Fruit fly (Drosophila melanogaster) whole organism, embryonic: ENCODE results near the gene Rgl.

Experiments
- B-H1 ChIP-seq: fragments of 200-800 bp; sonication (Bioruptor generic); IDR thresholded peaks from 3 replicates; pipeline ENCODE4 v1.3.6; 2022; ENCODE audit warnings: missing biosample characterization, missing genetic modification characterization
- CG10267 ChIP-seq: fragments of 200-800 bp; sonication (Bioruptor generic); optimal IDR thresholded peaks from 2 replicates; lab custom pipeline; 2018; ENCODE audit warnings: missing biosample characterization, mild to moderate bottlenecking, missing genetic modification characterization, moderate library complexity
- CG11398 ChIP-seq: fragments of 200-800 bp; sonication (Bioruptor generic); optimal IDR thresholded peaks from 2 replicates; lab custom pipeline; 2016; ENCODE audit warnings: missing biosample characterization, missing genetic modification characterization
- CG11695 ChIP-seq: fragments of 200-800 bp; sonication (Bioruptor generic); IDR thresholded peaks from 3 replicates; pipeline ENCODE4 v1.3.6; 2022; ENCODE audit warnings: missing biosample characterization, missing genetic modification characterization
- CG1603 ChIP-seq: fragments of 200-800 bp; sonication (Bioruptor generic); optimal IDR thresholded peaks from 2 replicates; lab custom pipeline; 2019; ENCODE audit warnings: missing biosample characterization, mild to moderate bottlenecking, missing genetic modification characterization, moderate library complexity
- CG3407 ChIP-seq: fragments of 200-800 bp; sonication (Bioruptor generic); optimal IDR thresholded peaks from 2 replicates; lab custom pipeline; 2018; ENCODE audit warnings: missing biosample characterization, mild to moderate bottlenecking, missing genetic modification characterization
- CG4617 ChIP-seq: fragments of 200-800 bp; sonication (Bioruptor generic); optimal IDR thresholded peaks from 3 replicates; lab custom pipeline; 2016; ENCODE audit warnings: missing biosample characterization, missing genetic modification characterization, borderline replicate concordance
- CG4707 ChIP-seq: fragments of 200-800 bp; sonication (Bioruptor generic); optimal IDR thresholded peaks from 2 replicates; lab custom pipeline; 2018; ENCODE audit warnings: missing biosample characterization, mild to moderate bottlenecking, missing genetic modification characterization, moderate library complexity
- CG5245 ChIP-seq: fragments of 200-800 bp; sonication (Bioruptor generic); optimal IDR thresholded peaks from 3 replicates; lab custom pipeline; 2016; ENCODE audit warnings: missing biosample characterization, missing genetic modification characterization
- CG7745 ChIP-seq: fragments of 200-800 bp; sonication (Bioruptor generic); optimal IDR thresholded peaks from 2 replicates; lab custom pipeline; 2018; ENCODE audit warnings: missing biosample characterization, mild to moderate bottlenecking, missing genetic modification characterization, moderate library complexity
- CG8944 ChIP-seq: fragments of 200-800 bp; sonication (Bioruptor generic); optimal IDR thresholded peaks from 3 replicates; lab custom pipeline; 2016; ENCODE audit warnings: missing biosample characterization, missing genetic modification characterization
- Chrac-16 ChIP-seq: fragments of 200-800 bp; sonication (Bioruptor generic); optimal IDR thresholded peaks from 3 replicates; lab custom pipeline; 2016; ENCODE audit warnings: missing biosample characterization, missing genetic modification characterization
- Dip3 ChIP-seq: fragments of 200-800 bp; sonication (Bioruptor generic); optimal IDR thresholded peaks from 3 replicates; lab custom pipeline; 2016; ENCODE audit warnings: missing biosample characterization, missing genetic modification characterization
- Doc3 ChIP-seq: fragments of 200-800 bp; sonication (Bioruptor generic); IDR thresholded peaks from 3 replicates; pipeline ENCODE4 v1.3.6; 2022; ENCODE audit warnings: missing biosample characterization, missing genetic modification characterization; ENCODE audit not compliant: partially characterized antibody
- Ets65A ChIP-seq: fragments of 200-800 bp; sonication (Bioruptor generic); peaks from one replicate; lab custom pipeline; 2016; ENCODE audit warnings: missing biosample characterization, missing genetic modification characterization
- Fer1 ChIP-seq: fragments of 200-800 bp; sonication (Bioruptor generic); optimal IDR thresholded peaks from 2 replicates; lab custom pipeline; 2017; ENCODE audit warnings: missing biosample characterization, mild to moderate bottlenecking, missing genetic modification characterization
- H15 ChIP-seq: fragments of 200-800 bp; sonication (Bioruptor generic); IDR thresholded peaks from 3 replicates; pipeline ENCODE4 v1.3.6; 2022; ENCODE audit warnings: missing biosample characterization, missing genetic modification characterization
- HLH4C ChIP-seq: fragments of 200-800 bp; sonication (Bioruptor generic); IDR thresholded peaks from 3 replicates; pipeline ENCODE4 v1.3.6; 2022; ENCODE audit warnings: missing biosample characterization, missing genetic modification characterization; ENCODE audit not compliant: partially characterized antibody
- Hr51 ChIP-seq, 2 experiments: fragments of 200-800 bp; sonication (Bioruptor generic); optimal IDR thresholded peaks; 2 replicates in 1 of 2; 3 replicates in 1 of 2; lab custom pipeline; 2016 to 2018; ENCODE audit warnings: missing biosample characterization in 2 of 2, missing genetic modification characterization in 2 of 2, mild to moderate bottlenecking in 1 of 2, moderate library complexity in 1 of 2
- Nf-YB ChIP-seq: fragments of 200-800 bp; sonication (Bioruptor generic); optimal IDR thresholded peaks from 3 replicates; lab custom pipeline; 2019; ENCODE audit warnings: missing biosample characterization, mild to moderate bottlenecking, missing genetic modification characterization, moderate library complexity
- Nf-YC ChIP-seq: fragments of 200-800 bp; optimal IDR thresholded peaks from 3 replicates; lab custom pipeline; 2019; ENCODE audit warnings: missing biosample characterization, mild to moderate bottlenecking, missing genetic modification characterization, moderate library complexity
- PHDP ChIP-seq: fragments of 200-800 bp; sonication (Bioruptor generic); optimal IDR thresholded peaks from 3 replicates; lab custom pipeline; 2018; ENCODE audit warnings: missing biosample characterization, mild to moderate bottlenecking, missing genetic modification characterization, moderate library complexity
- Sin3A ChIP-seq: fragments of >200 bp; optimal IDR thresholded peaks from 2 replicates; lab custom pipeline; 2018
- Usf ChIP-seq: fragments of 200-800 bp; sonication (Bioruptor generic); optimal IDR thresholded peaks from 2 replicates; lab custom pipeline; 2017; ENCODE audit warnings: missing genotype, missing biosample characterization, missing genetic modification characterization
- Vsx1 ChIP-seq: fragments of 200-800 bp; sonication (Bioruptor generic); optimal IDR thresholded peaks from 2 replicates; lab custom pipeline; 2017; ENCODE audit warnings: missing biosample characterization, mild to moderate bottlenecking, missing genetic modification characterization, missing genetic modification reagents
- eve ChIP-seq, 2 experiments: fragments of >200 bp; optimal IDR thresholded peaks; 2 replicates each; lab custom pipeline; 2017; ENCODE audit warnings: missing biosample characterization in 2 of 2, missing genetic modification characterization in 2 of 2
- exex ChIP-seq: fragments of 200-800 bp; sonication (Bioruptor generic); optimal IDR thresholded peaks from 4 replicates; lab custom pipeline; 2018; ENCODE audit warnings: missing biosample characterization, mild to moderate bottlenecking, missing genetic modification characterization, moderate library complexity
- eyg ChIP-seq: fragments of 200-800 bp; sonication (Bioruptor generic); optimal IDR thresholded peaks from 3 replicates; lab custom pipeline; 2016; ENCODE audit warnings: missing biosample characterization, missing genetic modification characterization
- grn ChIP-seq: fragments of 200-800 bp; sonication (Bioruptor generic); optimal IDR thresholded peaks from 3 replicates; lab custom pipeline; 2017; ENCODE audit warnings: missing biosample characterization, missing genetic modification characterization
- hkb ChIP-seq, 2 experiments: fragments of 200-800 bp in 1 of 2; fragments of >200 bp in 1 of 2; sonication (Bioruptor generic) in 1 of 2; IDR thresholded peaks in 1 of 2; optimal IDR thresholded peaks in 1 of 2; 2 replicates each; pipeline versions ENCODE4 v1.3.6 to Lab custom; 2017 to 2022; ENCODE audit warnings: missing biosample characterization in 1 of 2, missing genetic modification characterization in 1 of 2
- insv ChIP-seq, 2 experiments: fragments of 200-800 bp; sonication (Bioruptor generic); optimal IDR thresholded peaks; 3 replicates each; lab custom pipeline; 2016 to 2018; ENCODE audit warnings: missing biosample characterization in 2 of 2, missing genetic modification characterization in 2 of 2
- kni ChIP-seq: fragments of 200-800 bp; sonication (Bioruptor generic); optimal IDR thresholded peaks from 3 replicates; lab custom pipeline; 2017; ENCODE audit warnings: mild to moderate bottlenecking, missing biosample characterization, missing genetic modification reagents, missing genetic modification characterization
- knrl ChIP-seq: fragments of 200-800 bp; sonication (Bioruptor generic); IDR thresholded peaks from 3 replicates; pipeline ENCODE4 v1.3.6; 2022; ENCODE audit warnings: missing biosample characterization, missing genetic modification characterization; ENCODE audit not compliant: partially characterized antibody
- lbe ChIP-seq: fragments of 200-800 bp; sonication (Bioruptor generic); optimal IDR thresholded peaks from 2 replicates; lab custom pipeline; 2016; ENCODE audit warnings: missing biosample characterization, mild to moderate bottlenecking, missing genetic modification characterization
- lmd ChIP-seq: fragments of 200-800 bp; sonication (Bioruptor generic); IDR thresholded peaks from 2 replicates; pipeline ENCODE4 v1.3.6; 2022; ENCODE audit warnings: missing biosample characterization, missing genetic modification characterization
- mirr ChIP-seq: fragments of 200-800 bp; sonication (Bioruptor generic); optimal IDR thresholded peaks from 3 replicates; lab custom pipeline; 2018; ENCODE audit warnings: missing biosample characterization, mild to moderate bottlenecking, missing genetic modification characterization
- odd ChIP-seq: fragments of 200-800 bp; sonication (Bioruptor generic); optimal IDR thresholded peaks from 2 replicates; lab custom pipeline; 2017; ENCODE audit warnings: missing biosample characterization, mild to moderate bottlenecking, missing genetic modification characterization
- pan ChIP-seq, 4 experiments: fragments of >200 bp in 3 of 4; fragments of 200-800 bp in 1 of 4; sonication (Bioruptor generic) in 1 of 4; optimal IDR thresholded peaks in 3 of 4; IDR thresholded peaks in 1 of 4; 2 replicates each; pipeline versions ENCODE4 v1.3.6 to Lab custom; 2017 to 2022; ENCODE audit warnings: missing biosample characterization in 2 of 4, missing genetic modification characterization in 2 of 4, mixed read lengths in 1 of 4
- pros ChIP-seq: fragments of 200-800 bp; sonication (Bioruptor generic); optimal IDR thresholded peaks from 3 replicates; lab custom pipeline; 2019; ENCODE audit warnings: missing biosample characterization, mild to moderate bottlenecking, missing genetic modification characterization, moderate library complexity
- run ChIP-seq: fragments of 200-800 bp; sonication (Bioruptor generic); optimal IDR thresholded peaks from 3 replicates; lab custom pipeline; 2018; ENCODE audit warnings: missing biosample characterization, mild to moderate bottlenecking, missing genetic modification characterization
- sc ChIP-seq, 3 experiments: fragments of >200 bp in 2 of 3; fragments of 200-800 bp in 1 of 3; sonication (Bioruptor generic) in 1 of 3; optimal IDR thresholded peaks; 2 replicates in 2 of 3; 3 replicates in 1 of 3; lab custom pipeline; 2017; ENCODE audit warnings: mild to moderate bottlenecking in 1 of 3, missing biosample characterization in 1 of 3, missing genetic modification characterization in 1 of 3, missing genetic modification reagents in 1 of 3
- sima ChIP-seq: fragments of 200-800 bp; sonication (Bioruptor generic); optimal IDR thresholded peaks from 2 replicates; lab custom pipeline; 2016; ENCODE audit warnings: missing biosample characterization, missing genetic modification characterization
- stwl ChIP-seq: fragments of 200-800 bp; sonication (Bioruptor generic); optimal IDR thresholded peaks from 3 replicates; lab custom pipeline; 2018; ENCODE audit warnings: missing biosample characterization, mild to moderate bottlenecking, missing genetic modification characterization, moderate library complexity
- tll ChIP-seq, 2 experiments: fragments of 200-800 bp in 1 of 2; fragments of >200 bp in 1 of 2; sonication (Bioruptor generic) in 1 of 2; optimal IDR thresholded peaks; 2 replicates each; lab custom pipeline; 2017 to 2019; ENCODE audit warnings: missing biosample characterization in 2 of 2, missing genetic modification characterization in 2 of 2, mild to moderate bottlenecking in 1 of 2, moderate library complexity in 1 of 2
- zen2 ChIP-seq: fragments of 200-800 bp; sonication (Bioruptor generic); IDR thresholded peaks from 3 replicates; pipeline ENCODE4 v1.3.6; 2022; ENCODE audit warnings: missing biosample characterization, missing genetic modification characterization; ENCODE audit not compliant: partially characterized antibody
- zf30C ChIP-seq: fragments of 200-800 bp; sonication (Bioruptor generic); optimal IDR thresholded peaks from 3 replicates; lab custom pipeline; 2018; ENCODE audit warnings: missing biosample characterization, mild to moderate bottlenecking, missing genetic modification characterization

The Rgl gene

DNA sequence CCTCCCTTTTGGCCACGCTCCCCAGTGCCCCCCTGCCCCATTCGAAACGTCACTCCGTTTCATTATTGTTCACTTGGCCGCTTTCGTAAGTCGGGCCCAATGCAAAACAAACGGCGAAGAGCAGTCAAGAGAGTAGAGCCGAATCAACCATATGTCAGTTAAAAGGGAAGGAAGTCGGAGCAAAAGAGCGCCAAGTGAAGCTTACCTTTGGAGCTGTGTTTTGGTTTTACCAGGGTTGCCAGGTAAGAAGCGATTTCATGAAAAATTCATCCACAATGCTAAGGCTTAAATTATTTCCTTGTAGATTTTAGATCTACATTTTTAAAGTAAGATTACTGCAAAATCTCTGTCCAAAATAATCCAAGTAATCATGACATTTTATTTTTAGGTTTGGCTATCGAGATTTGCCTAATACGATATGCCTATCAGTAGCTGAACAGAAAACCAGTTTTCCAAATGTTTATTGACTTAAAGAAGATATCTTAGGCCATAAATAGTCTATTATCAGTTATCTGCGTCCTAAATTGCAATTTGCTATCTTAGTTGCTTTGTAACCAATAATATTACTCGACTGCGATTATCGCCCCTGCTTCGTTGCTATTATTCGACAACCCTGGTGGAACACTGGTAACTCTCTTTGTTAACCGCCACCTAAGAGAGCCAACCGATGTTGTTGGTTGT is 13.5 kb upstream of the Rgl start (continued):
- TF ChIP-seq Usf (GFP tag; lab: Kevin White, UChicago) = peak; percentile 90
- no peak for TF ChIP-seq sc (optimal IDR thresholded peaks at IDR 0.05; lab: Kevin White, UChicago)
- TF ChIP-seq sc (GFP tag; optimal IDR thresholded peaks at IDR 0.05; lab: Kevin White, UChicago) = peak; percentile 86
- TF ChIP-seq Nf-YB (GFP tag; lab: Kevin White, UChicago) = peak; percentile 80
- TF ChIP-seq exex (tag; lab: Kevin White, UChicago) = peak; percentile 73
- peak; percentile 85; the same call in 2 of the 3 replicates for TF ChIP-seq CG11695 (GFP tag; lab: Robert Waterston, UW)
- peak; percentile 91 for TF ChIP-seq Fer1 (GFP tag; lab: Kevin White, UChicago)
- no peak for TF ChIP-seq pros
- TF ChIP-seq tll (GFP tag; optimal IDR thresholded peaks at IDR 0.05; lab: Kevin White, UChicago) = peak in 1 of 2 experiments; percentile 24
- TF ChIP-seq PHDP = peak; percentile 86
- peak; percentile 91 for TF ChIP-seq eyg (GFP tag; lab: Kevin White, UChicago)
- TF ChIP-seq Chrac-16 (GFP tag; lab: Kevin White, UChicago) = peak; percentile 80
- peak; percentile 65 for TF ChIP-seq sima (GFP tag; lab: Kevin White, UChicago)
- TF ChIP-seq H15 (GFP tag; lab: Robert Waterston, UW) = peak; percentile 63; the same call in 1 of the 3 replicates
- no peak for TF ChIP-seq hkb (optimal IDR thresholded peaks at IDR 0.05; lab: Kevin White, UChicago)
- peak; percentile 76 for TF ChIP-seq hkb (GFP tag; IDR thresholded peaks at IDR 0.05; lab: Robert Waterston, UW)
- no peak for TF ChIP-seq stwl (tag; lab: Kevin White, UChicago)
- TF ChIP-seq CG7745 = no peak
- peak; percentile 58 for TF ChIP-seq Vsx1 (GFP tag; lab: Kevin White, UChicago)
- TF ChIP-seq lmd (GFP tag; lab: Robert Waterston, UW) = peak; percentile 86
- peak; percentile 62 for TF ChIP-seq CG3407 (GFP tag; lab: Kevin White, UChicago)
- TF ChIP-seq Nf-YC = peak; percentile 89
- TF ChIP-seq B-H1 = peak; percentile 33; the same call in 1 of the 3 replicates
- peak; percentile 71 for TF ChIP-seq CG5245 (GFP tag; lab: Kevin White, UChicago)
- 0 out of 3 replicates have a peak, but pooled peaks have one; percentile 1 for TF ChIP-seq HLH4C
- TF ChIP-seq Ets65A = peak; percentile 98
- peak; percentile 81 for TF ChIP-seq Dip3 (GFP tag; lab: Kevin White, UChicago)
- peak; percentile 86 for TF ChIP-seq CG11398
- TF ChIP-seq eve (GFP tag; optimal IDR thresholded peaks at IDR 0.05; lab: Kevin White, UChicago) = no peak
- TF ChIP-seq pan (optimal IDR thresholded peaks at IDR 0.05; lab: Kevin White, UChicago) = no peak
- TF ChIP-seq pan (GFP tag; optimal IDR thresholded peaks at IDR 0.05 in 1 of 2, IDR thresholded peaks at IDR 0.05 in 1 of 2) = peak in 1 of 2 experiments; percentile 63
- TF ChIP-seq odd = peak; percentile 92
- no peak for TF ChIP-seq knrl (GFP tag; lab: Robert Waterston, UW)
- peak in 1 of 2 experiments; percentile 65 for TF ChIP-seq insv (GFP tag; optimal IDR thresholded peaks at IDR 0.05; lab: Kevin White, UChicago)
- TF ChIP-seq mirr (GFP tag; lab: Kevin White, UChicago) = peak; percentile 81
- peak; percentile 83 for TF ChIP-seq grn (GFP tag; lab: Kevin White, UChicago)
- TF ChIP-seq Hr51 (GFP tag; optimal IDR thresholded peaks at IDR 0.05; lab: Kevin White, UChicago) = peak; percentile 83 to 93
- TF ChIP-seq CG4617 (GFP tag; lab: Kevin White, UChicago) = peak; percentile 63
- no peak for TF ChIP-seq Doc3 (GFP tag; lab: Robert Waterston, UW)
- TF ChIP-seq lbe = peak; percentile 68
- TF ChIP-seq CG4707 (GFP tag; lab: Kevin White, UChicago) = peak; percentile 29
- peak; percentile 76 for TF ChIP-seq CG8944
- TF ChIP-seq kni (GFP tag; lab: Kevin White, UChicago) = peak; percentile 77
- peak; percentile 73 for TF ChIP-seq run
- no peak for TF ChIP-seq zen2 (GFP tag; lab: Robert Waterston, UW)
- no peak for TF ChIP-seq zf30C (GFP tag; lab: Kevin White, UChicago)
- TF ChIP-seq Sin3A (lab: Kevin White, UChicago) = no peak
- peak; percentile 29 for TF ChIP-seq CG1603
- peak; percentile 86 for TF ChIP-seq CG10267
